Worm (Caenorhabditis elegans): Measurements from ENCODE around the gene srh-145.
"Not testable (repeated sequence)": the region's sequence is repeated elsewhere in the genome, so short reads cannot be mapped to it uniquely, and the experiment has no call there.

srh-145 gene

DNA sequence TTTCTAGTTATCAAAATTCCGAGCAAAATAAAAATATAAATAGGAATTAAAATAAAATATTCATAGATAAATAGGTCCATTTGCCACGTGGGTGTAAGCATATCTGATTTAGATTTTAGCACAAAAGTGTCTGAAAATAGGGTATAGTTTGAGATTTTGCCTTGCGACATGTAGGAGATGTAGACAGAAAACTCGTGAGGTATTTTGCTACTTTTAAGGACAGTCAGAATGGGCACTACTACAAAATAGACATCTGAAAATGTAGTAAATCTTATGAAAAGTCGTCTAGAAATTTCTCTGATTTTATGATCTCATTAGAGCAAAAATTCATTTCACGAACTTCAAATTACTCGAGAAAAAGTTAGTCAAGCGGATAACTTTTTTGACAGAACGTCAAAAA is 35.8 kb upstream of the srh-145 start, which contains the start of gene srv-34:
Gene srv-34, minus strand, starts transcription at position 101 of the 400 bp plus-strand sequence.
- TF ChIP-seq elt-3 (tag; optimal IDR thresholded peaks at IDR 0.05) (no peak), blmp-1 (tag; optimal IDR thresholded peaks at IDR 0.05) (no peak), ztf-11 (tag; optimal IDR thresholded peaks at IDR 0.05) (no peak), cnd-1 (tag; optimal IDR thresholded peaks at IDR 0.05) (no peak), ceh-39 (tag; optimal IDR thresholded peaks at IDR 0.05) (no peak), drap-1 (GFP tag; optimal IDR thresholded peaks at IDR 0.05) (no peak), tbx-8 (GFP tag; optimal IDR thresholded peaks at IDR 0.05) (no peak), nhr-28 (tag; optimal IDR thresholded peaks at IDR 0.05) (no peak), zip-8 (tag; optimal IDR thresholded peaks at IDR 0.05) (no peak)

DNA sequence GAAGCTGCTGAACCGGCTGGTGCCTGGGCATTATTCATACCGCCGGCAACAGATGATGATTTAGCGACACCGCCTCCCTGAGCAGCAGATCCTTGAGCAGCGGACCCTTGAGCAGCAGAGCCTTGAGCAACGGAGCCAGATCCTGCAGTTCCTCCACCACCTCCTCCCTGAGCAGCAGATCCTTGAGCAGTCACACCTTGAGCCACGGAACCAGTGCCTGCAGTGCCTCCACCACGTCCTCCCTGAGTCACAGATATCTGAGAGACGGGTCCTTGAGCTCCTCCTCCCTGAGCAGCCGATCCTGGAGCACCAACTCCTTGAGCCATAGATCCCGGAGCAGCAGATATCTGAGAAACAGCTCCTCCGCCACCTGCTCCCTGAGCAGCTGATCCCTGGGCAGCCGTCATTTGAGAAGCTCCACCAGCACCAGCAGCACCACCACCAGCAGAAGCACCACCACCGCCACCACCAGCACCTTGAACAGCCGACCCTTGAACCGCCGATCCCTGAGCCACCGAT is 34.0 kb upstream of the srh-145 start:
- TF ChIP-seq tbx-8 (GFP tag; optimal IDR thresholded peaks at IDR 0.05) (no peak), ceh-43 (GFP tag; optimal IDR thresholded peaks at IDR 0.05) (no peak), mab-5 (tag; optimal IDR thresholded peaks at IDR 0.05) (no peak), blmp-1 (tag; optimal IDR thresholded peaks at IDR 0.05) (no peak), sptf-1 (tag; optimal IDR thresholded peaks at IDR 0.05) (no peak), hlh-1 (tag; optimal IDR thresholded peaks at IDR 0.05) (no peak), mep-1 (tag; optimal IDR thresholded peaks at IDR 0.05) (no peak), ceh-83 (GFP tag; optimal IDR thresholded peaks at IDR 0.05) (no peak), bed-3 (GFP tag; optimal IDR thresholded peaks at IDR 0.05) (no peak), lin-32 (GFP tag; optimal IDR thresholded peaks at IDR 0.05) (no peak), M03D4.4 (tag; optimal IDR thresholded peaks at IDR 0.05) (no peak), elt-3 (tag; optimal IDR thresholded peaks at IDR 0.05) (no peak)

DNA sequence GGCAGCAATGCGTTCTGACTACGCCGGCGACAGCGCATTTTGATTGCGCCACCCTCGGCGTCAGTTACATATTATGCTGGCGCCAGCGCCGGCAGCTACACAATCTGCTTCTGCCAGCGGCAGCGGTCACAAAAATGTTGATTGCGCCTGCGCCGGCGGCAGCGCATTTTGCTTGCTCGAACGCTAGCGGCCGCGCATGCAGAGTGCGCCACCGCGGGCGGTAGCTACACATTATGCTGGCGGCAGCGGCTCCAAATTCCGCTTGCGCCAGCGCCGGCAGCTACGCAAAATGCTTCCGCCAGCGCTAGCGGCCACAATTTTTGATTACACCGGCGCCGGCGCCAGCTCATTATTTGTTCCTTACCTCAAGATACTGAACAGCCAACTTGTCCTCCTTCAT is 33.3 kb upstream of the srh-145 start:
- no peak for TF ChIP-seq ztf-11 (tag; optimal IDR thresholded peaks at IDR 0.05)
- no peak for TF ChIP-seq lsy-2 (tag; optimal IDR thresholded peaks at IDR 0.05)
- no peak for TF ChIP-seq pha-4 (tag; optimal IDR thresholded peaks at IDR 0.05)

DNA sequence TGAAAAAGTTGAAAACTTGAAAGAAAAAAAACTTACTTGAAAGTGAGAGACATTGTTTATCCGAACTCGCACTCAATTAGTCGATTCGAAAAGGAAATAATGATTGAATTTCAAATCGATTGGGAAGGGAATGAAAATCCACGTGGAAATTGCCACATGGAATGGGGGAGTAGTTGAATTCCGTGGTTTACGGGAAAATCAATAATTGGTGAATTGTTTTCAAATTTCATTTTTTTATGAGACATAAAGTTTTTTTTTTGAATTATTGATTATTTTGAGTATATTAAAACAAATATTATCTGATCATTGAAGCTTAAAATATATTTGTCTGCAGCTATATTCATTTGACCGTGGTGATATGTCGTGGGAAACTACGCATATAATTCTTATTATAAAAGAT is 32.7 kb upstream of the srh-145 start, which contains the start of gene F13A7.1:
Gene F13A7.1, minus strand, starts transcription at position 101 of the 400 bp plus-strand sequence.
- TF ChIP-seq nhr-237 (tag; optimal IDR thresholded peaks at IDR 0.05) (no peak), mab-5 (tag; optimal IDR thresholded peaks at IDR 0.05) (no peak), mls-2 (tag; optimal IDR thresholded peaks at IDR 0.05) (no peak), nhr-28 (tag; optimal IDR thresholded peaks at IDR 0.05) (no peak), ceh-83 (GFP tag; optimal IDR thresholded peaks at IDR 0.05) (no peak), blmp-1 (tag; optimal IDR thresholded peaks at IDR 0.05) (no peak), hlh-1 (tag; optimal IDR thresholded peaks at IDR 0.05) (no peak), bed-3 (GFP tag; optimal IDR thresholded peaks at IDR 0.05) (no peak), M03D4.4 (tag; optimal IDR thresholded peaks at IDR 0.05) (no peak), ceh-43 (GFP tag; optimal IDR thresholded peaks at IDR 0.05) (no peak), ham-2 (GFP tag; optimal IDR thresholded peaks at IDR 0.05) (no peak), cnd-1 (tag; optimal IDR thresholded peaks at IDR 0.05) (no peak), nhr-2 (tag; optimal IDR thresholded peaks at IDR 0.05) (no peak)

DNA sequence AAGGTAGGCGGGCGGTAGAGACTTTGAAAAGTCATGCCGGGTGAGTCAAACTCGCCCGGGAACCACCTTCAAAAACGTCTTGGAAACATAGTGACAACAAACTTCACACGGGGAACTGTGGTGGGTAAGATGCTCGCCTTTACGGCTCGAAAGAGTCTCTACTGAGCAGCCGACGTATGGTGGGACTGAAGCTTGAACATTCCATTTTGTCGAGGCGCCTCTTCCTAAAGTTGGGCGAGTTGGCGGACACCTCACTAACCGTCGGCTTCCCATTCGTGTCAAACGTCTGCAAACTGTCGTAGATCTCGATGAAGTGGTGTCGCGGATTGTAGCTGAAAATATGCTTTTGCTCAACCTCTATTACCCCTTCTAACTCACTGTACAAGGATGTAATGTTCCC is 27.6 kb upstream of the srh-145 start:
- no peak for TF ChIP-seq lin-13 (tag; optimal IDR thresholded peaks at IDR 0.05)
- no peak for TF ChIP-seq sem-2 (GFP tag; optimal IDR thresholded peaks at IDR 0.05)
- no peak for TF ChIP-seq ceh-43 (GFP tag; optimal IDR thresholded peaks at IDR 0.05)
- TF ChIP-seq blmp-1 (tag; optimal IDR thresholded peaks at IDR 0.05): no peak
- TF ChIP-seq pha-4 (tag; optimal IDR thresholded peaks at IDR 0.05): no peak
- TF ChIP-seq nhr-76 (tag; optimal IDR thresholded peaks at IDR 0.05): no peak
- TF ChIP-seq mab-5 (tag; optimal IDR thresholded peaks at IDR 0.05): no peak
- no peak for TF ChIP-seq nhr-12 (tag; optimal IDR thresholded peaks at IDR 0.05)
- TF ChIP-seq unc-62 (GFP tag; optimal IDR thresholded peaks at IDR 0.05): no peak
- no peak for TF ChIP-seq mep-1 (tag; optimal IDR thresholded peaks at IDR 0.05)

DNA sequence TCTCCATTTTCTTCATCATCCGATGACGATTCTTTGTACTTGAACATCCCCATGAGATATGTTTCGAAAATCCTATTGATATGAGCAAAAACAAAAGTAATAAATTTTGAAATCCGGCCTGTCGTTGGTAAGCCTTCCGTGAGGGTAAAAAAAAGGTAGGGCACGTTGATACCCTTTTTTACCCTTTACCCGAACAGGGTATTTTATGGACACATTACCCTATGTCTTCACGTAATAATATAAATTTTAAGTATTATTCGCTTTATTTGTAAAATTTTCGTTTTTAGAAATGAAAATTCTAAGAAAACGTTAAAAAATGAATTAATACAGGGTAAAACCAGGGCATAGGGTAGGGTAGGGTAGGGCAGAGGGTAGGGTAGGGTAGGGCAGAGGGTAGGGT is 26.8 kb upstream of the srh-145 start, which contains the start of gene F13A7.7:
Gene F13A7.7, minus strand, starts transcription at position 101 of the 400 bp plus-strand sequence.
- not testable (repeated sequence) for TF ChIP-seq elt-3 (tag; optimal IDR thresholded peaks at IDR 0.05); drap-1 (GFP tag; optimal IDR thresholded peaks at IDR 0.05); hlh-1 (tag; optimal IDR thresholded peaks at IDR 0.05)

All from whole organism, mixed stage, embryonic.